Fruit fly (Drosophila melanogaster) whole organism, embryonic: Measurements from ENCODE around the gene CG7650.

Experiments
- CG11456 ChIP-seq: fragments of 200-800 bp; sonication (Bioruptor generic); IDR thresholded peaks from 3 replicates; pipeline ENCODE4 v1.3.6; 2022; ENCODE audit warnings: missing biosample characterization, missing genetic modification characterization
- CG3995 ChIP-seq: fragments of 200-800 bp; sonication (Bioruptor generic); optimal IDR thresholded peaks from 3 replicates; lab custom pipeline; 2016; ENCODE audit warnings: missing biosample characterization, missing genetic modification characterization
- CG5953 ChIP-seq: fragments of 200-800 bp; sonication (Bioruptor generic); IDR thresholded peaks from 2 replicates; pipeline ENCODE4 v1.3.6; 2022; ENCODE audit warnings: missing biosample characterization, missing genetic modification characterization
- CG8924 ChIP-seq: fragments of 200-800 bp; optimal IDR thresholded peaks from 3 replicates; lab custom pipeline; 2019; ENCODE audit warnings: missing biosample characterization, mild to moderate bottlenecking, missing genetic modification characterization, moderate library complexity
- CG9437 ChIP-seq: fragments of 200-800 bp; sonication (Bioruptor generic); optimal IDR thresholded peaks from 2 replicates; lab custom pipeline; 2018; ENCODE audit warnings: missing biosample characterization, mild to moderate bottlenecking, missing genetic modification characterization
- caup ChIP-seq: fragments of 200-800 bp; sonication (Bioruptor generic); optimal IDR thresholded peaks from 3 replicates; lab custom pipeline; 2017; ENCODE audit warnings: missing biosample characterization, mild to moderate bottlenecking, missing genetic modification characterization, moderate library complexity; ENCODE audit not compliant: severe bottlenecking
- gcm ChIP-seq: fragments of 200-800 bp; sonication (Bioruptor generic); optimal IDR thresholded peaks from 2 replicates; lab custom pipeline; 2019; ENCODE audit warnings: missing biosample characterization, mild to moderate bottlenecking, missing genetic modification characterization, moderate library complexity
- hth ChIP-seq: fragments of >200 bp; optimal IDR thresholded peaks from 2 replicates; lab custom pipeline; 2017; ENCODE audit warnings: inconsistent platforms
- lmd ChIP-seq: fragments of 200-800 bp; sonication (Bioruptor generic); IDR thresholded peaks from 2 replicates; pipeline ENCODE4 v1.3.6; 2022; ENCODE audit warnings: missing biosample characterization, missing genetic modification characterization
- slbo ChIP-seq: fragments of 200-800 bp; sonication (Bioruptor generic); IDR thresholded peaks from 2 replicates; pipeline ENCODE4 v1.3.6; 2022; ENCODE audit warnings: missing biosample characterization, missing genetic modification characterization

- TF ChIP-seq CG9437 (GFP tag; lab: Kevin White, UChicago) (no peak), slbo (peak; percentile 32), hth (lab: Kevin White, UChicago) (no peak), lmd (GFP tag; lab: Robert Waterston, UW) (no peak), CG11456 (GFP tag; lab: Robert Waterston, UW) (no peak), gcm (GFP tag; lab: Kevin White, UChicago) (no peak), caup (GFP tag; lab: Kevin White, UChicago) (peak; percentile 6), CG5953 (GFP tag; lab: Robert Waterston, UW) (no peak), CG3995 (GFP tag; lab: Kevin White, UChicago) (no peak), CG8924 (tag; lab: Kevin White, UChicago) (peak; percentile 38)
These were observed 19.2 kb downstream of the CG7650 start for dm6 chr3L:15590803-15591597.
